Worm (Caenorhabditis elegans) whole organism, midembryonic: ENCODE results near the gene F40G12.5.

Source experiments
- cog-1 ChIP-seq: sonication (generic microtip); optimal IDR thresholded peaks from 2 replicates; lab custom pipeline; 2016; ENCODE audit warnings: missing genetic modification characterization, missing compliant biosample characterization
- flt-1 ChIP-seq: fragments of 200-800 bp; sonication (Bioruptor generic); IDR thresholded peaks from 2 replicates; pipeline ENCODE4 v1.3.6; 2022; ENCODE audit warnings: missing genetic modification characterization, missing compliant biosample characterization
- klf-2 ChIP-seq: fragments of 200-800 bp; sonication (Bioruptor generic); conservative IDR thresholded peaks from 2 replicates; pipeline ENCODE4 v1.3.6; 2022; ENCODE audit warnings: missing genetic modification reagents, missing genetic modification characterization, missing compliant biosample characterization
- med-1 ChIP-seq: sonication (generic microtip); optimal IDR thresholded peaks from 2 replicates; lab custom pipeline; 2017; ENCODE audit warnings: missing genetic modification characterization, mild to moderate bottlenecking, missing compliant biosample characterization, antibody characterized with exemption, missing genetic modification reagents; ENCODE audit not compliant: insufficient read depth
- ztf-23 ChIP-seq: fragments of 200-800 bp; sonication (Bioruptor generic); IDR thresholded peaks from 2 replicates; pipeline ENCODE4 v1.3.6; 2022; ENCODE audit warnings: missing genetic modification reagents, missing genetic modification characterization, missing compliant biosample characterization
- ztf-29 ChIP-seq: fragments of 200-800 bp; sonication (Bioruptor generic); IDR thresholded peaks from 2 replicates; pipeline ENCODE4 v1.3.6; 2022; ENCODE audit warnings: missing genetic modification reagents, missing genetic modification characterization, missing compliant biosample characterization

DNA sequence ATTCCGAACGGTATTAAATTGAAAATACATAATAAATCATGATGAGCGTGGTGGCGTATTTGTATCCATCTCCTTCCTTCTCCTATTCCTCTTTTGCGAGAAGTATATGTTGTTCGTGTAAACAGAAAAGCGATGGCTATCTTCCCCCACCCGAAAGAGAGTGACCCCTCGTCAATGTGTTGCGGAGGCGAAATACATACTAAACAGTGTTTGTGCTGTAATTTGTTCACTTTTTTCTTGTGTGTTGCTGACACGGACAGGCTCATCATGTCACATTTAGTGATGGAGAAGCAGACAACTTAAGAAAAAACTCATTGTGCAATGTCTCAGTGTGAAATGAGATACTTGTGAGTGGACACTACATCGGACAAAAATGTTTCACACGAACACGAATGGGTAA lies 39.0 kb downstream of the F40G12.5 start:
- TF ChIP-seq med-1 (GFP tag; lab: Kevin White, UChicago): no peak
- no peak for TF ChIP-seq ztf-29 (GFP tag; lab: Robert Waterston, UW)
- no peak for TF ChIP-seq flt-1 (GFP tag; lab: Robert Waterston, UW)
- TF ChIP-seq ztf-23: no peak
- no peak for TF ChIP-seq klf-2
- no peak for TF ChIP-seq cog-1
